Comparison of ENCODE assay signal across 1 fruit fly cellular context in genomic region chr3L:19024800-19025199, dm6.
TF ChIP-seq lines count a peak whose summit lies in the region.

No protein-coding gene starts in this region.

TF ChIP-seq in whole organism, embryonic, 481 proteins besides CTCF, POLR2A, EP300 and RAD21 (continued from another document and continues in another):
- TF ChIP-seq CG7928 (GFP tag; optimal IDR thresholded peaks at IDR 0.05; lab: Kevin White, UChicago) (no peak), CG2129 (GFP tag; IDR thresholded peaks at IDR 0.05; lab: Robert Waterston, UW; ENCODE audit: partially characterized antibody) (no peak), pita (GFP tag; optimal IDR thresholded peaks at IDR 0.05; lab: Kevin White, UChicago) (no peak), hbn (GFP tag; IDR thresholded peaks at IDR 0.05; lab: Robert Waterston, UW; ENCODE audit: partially characterized antibody) (no peak), pb (GFP tag; optimal IDR thresholded peaks at IDR 0.05; lab: Kevin White, UChicago) (peak; percentile 61), CG15696 (tag; optimal IDR thresholded peaks at IDR 0.05; lab: Kevin White, UChicago) (peak; percentile 61), CG17612 (GFP tag; IDR thresholded peaks at IDR 0.05; lab: Robert Waterston, UW) (no peak), Abd-B (GFP tag; optimal IDR thresholded peaks at IDR 0.05; lab: Kevin White, UChicago) (peak; percentile 51), CG10565 (GFP tag; optimal IDR thresholded peaks at IDR 0.05; lab: Kevin White, UChicago) (no peak), chinmo (GFP tag; IDR thresholded peaks at IDR 0.05; lab: Robert Waterston, UW; ENCODE audit: partially characterized antibody) (0 out of 4 replicates have a peak, but pooled peaks have one; percentile 43), Med (GFP tag; lab: Kevin White, UChicago) (peak; percentile 97), CG33557 (GFP tag; optimal IDR thresholded peaks at IDR 0.05; lab: Kevin White, UChicago) (peak; percentile 73), CG34422 (GFP tag; IDR thresholded peaks at IDR 0.05; lab: Robert Waterston, UW) (peak; percentile 83), CG3407 (GFP tag; optimal IDR thresholded peaks at IDR 0.05; lab: Kevin White, UChicago) (peak; percentile 44), CG33213 (GFP tag; optimal IDR thresholded peaks at IDR 0.05; lab: Kevin White, UChicago) (peak; percentile 25), twi (tag; optimal IDR thresholded peaks at IDR 0.05; lab: Kevin White, UChicago) (peak; percentile 55), H2.0 (GFP tag; IDR thresholded peaks at IDR 0.05; lab: Robert Waterston, UW) (peak; percentile 79), Taf1 (GFP tag; IDR thresholded peaks at IDR 0.05; lab: Robert Waterston, UW) (0 out of 2 replicates have a peak, but pooled peaks have one; percentile 13), CG3847 (GFP tag; IDR thresholded peaks at IDR 0.05; lab: Robert Waterston, UW) (peak; percentile 39; the same call in 1 of the 2 replicates), trem (tag; optimal IDR thresholded peaks at IDR 0.05; lab: Kevin White, UChicago) (peak; percentile 73), Side (GFP tag; optimal IDR thresholded peaks at IDR 0.05; lab: Kevin White, UChicago) (peak; percentile 71), CG9817 (tag; optimal IDR thresholded peaks at IDR 0.05; lab: Kevin White, UChicago) (peak; percentile 13), CG16813 (GFP tag; IDR thresholded peaks at IDR 0.05; lab: Robert Waterston, UW; ENCODE audit: partially characterized antibody) (no peak), CG6765 (GFP tag; optimal IDR thresholded peaks at IDR 0.05; lab: Kevin White, UChicago) (no peak), ato (GFP tag; IDR thresholded peaks at IDR 0.05; lab: Robert Waterston, UW; ENCODE audit: partially characterized antibody) (no peak), CG11398 (GFP tag; optimal IDR thresholded peaks at IDR 0.05; lab: Kevin White, UChicago) (peak; percentile 80), Nf-YC (tag; optimal IDR thresholded peaks at IDR 0.05; lab: Kevin White, UChicago) (peak; percentile 24), CG13624 (GFP tag; optimal IDR thresholded peaks at IDR 0.05; lab: Kevin White, UChicago) (peak; percentile 63), Atf3 (GFP tag; optimal IDR thresholded peaks at IDR 0.05; lab: Kevin White, UChicago) (peak; percentile 68), nerfin-2 (GFP tag; IDR thresholded peaks at IDR 0.05; lab: Robert Waterston, UW; ENCODE audit: partially characterized antibody) (no peak), Oli (tag; optimal IDR thresholded peaks at IDR 0.05; lab: Kevin White, UChicago) (peak; percentile 82), CG4328 (GFP tag; optimal IDR thresholded peaks at IDR 0.05; lab: Kevin White, UChicago) (peak; percentile 33), CG15601 (tag; optimal IDR thresholded peaks at IDR 0.05; lab: Kevin White, UChicago) (peak; percentile 83), CG5180 (GFP tag; optimal IDR thresholded peaks at IDR 0.05; lab: Kevin White, UChicago) (peak; percentile 54), E2f1 (GFP tag; IDR thresholded peaks at IDR 0.05; lab: Robert Waterston, UW) (peak; percentile 77), eve (GFP tag; optimal IDR thresholded peaks at IDR 0.05; lab: Kevin White, UChicago) (peak in 1 of 2 experiments; percentile 79), Nf-YA (GFP tag; IDR thresholded peaks at IDR 0.05; lab: Robert Waterston, UW) (0 out of 2 replicates have a peak, but pooled peaks have one; percentile 39), nmo (GFP tag; optimal IDR thresholded peaks at IDR 0.05; lab: Kevin White, UChicago) (peak; percentile 82), CG31441 (GFP tag; IDR thresholded peaks at IDR 0.05; lab: Robert Waterston, UW) (peak; percentile 88), CG1529 (GFP tag; optimal IDR thresholded peaks at IDR 0.05; lab: Kevin White, UChicago) (peak; percentile 72), CG4707 (GFP tag; optimal IDR thresholded peaks at IDR 0.05; lab: Kevin White, UChicago) (peak; percentile 63), MESR4 (GFP tag; optimal IDR thresholded peaks at IDR 0.05; lab: Kevin White, UChicago) (no peak), CG9727 (GFP tag; optimal IDR thresholded peaks at IDR 0.05; lab: Kevin White, UChicago) (peak; percentile 86), chm (GFP tag; IDR thresholded peaks at IDR 0.05; lab: Robert Waterston, UW) (peak; percentile 90), wdn (GFP tag; IDR thresholded peaks at IDR 0.05; lab: Robert Waterston, UW) (no peak), CG14014 (GFP tag; IDR thresholded peaks at IDR 0.05; lab: Robert Waterston, UW) (0 out of 2 replicates have a peak, but pooled peaks have one; percentile 32), Six4 (GFP tag; optimal IDR thresholded peaks at IDR 0.05; lab: Kevin White, UChicago) (peak; percentile 52), sqz (GFP tag; optimal IDR thresholded peaks at IDR 0.05; lab: Kevin White, UChicago) (peak; percentile 45), ap (GFP tag; IDR thresholded peaks at IDR 0.05; lab: Robert Waterston, UW) (peak; percentile 79), CG17361 (GFP tag; IDR thresholded peaks at IDR 0.05; lab: Robert Waterston, UW) (peak; percentile 86), gsb-n (tag; optimal IDR thresholded peaks at IDR 0.05; lab: Kevin White, UChicago) (peak; percentile 50), kah (GFP tag; optimal IDR thresholded peaks at IDR 0.05; lab: Kevin White, UChicago) (peak; percentile 47), Sox100B (GFP tag; optimal IDR thresholded peaks at IDR 0.05; lab: Kevin White, UChicago) (peak; percentile 62), CG12299 (tag; optimal IDR thresholded peaks at IDR 0.05; lab: Kevin White, UChicago) (peak; percentile 25), CG4617 (GFP tag; optimal IDR thresholded peaks at IDR 0.05; lab: Kevin White, UChicago; ENCODE audit: borderline replicate concordance) (peak; percentile 33), insv (GFP tag; optimal IDR thresholded peaks at IDR 0.05; lab: Kevin White, UChicago) (peak in 1 of 2 experiments; percentile 1), CG10321 (GFP tag; IDR thresholded peaks at IDR 0.05; lab: Robert Waterston, UW) (0 out of 2 replicates have a peak, but pooled peaks have one; percentile 13), MBD-R2 (GFP tag; IDR thresholded peaks at IDR 0.05; lab: Robert Waterston, UW) (peak; percentile 38; the same call in 1 of the 2 replicates), Rfx (GFP tag; IDR thresholded peaks at IDR 0.05; lab: Robert Waterston, UW) (peak; percentile 64), h (optimal IDR thresholded peaks at IDR 0.05; lab: Kevin White, UChicago) (no peak), bab2 (GFP tag; optimal IDR thresholded peaks at IDR 0.05; lab: Kevin White, UChicago) (peak; percentile 75), CG1792 (GFP tag; optimal IDR thresholded peaks at IDR 0.05; lab: Kevin White, UChicago) (peak; percentile 32), H15 (GFP tag; IDR thresholded peaks at IDR 0.05; lab: Robert Waterston, UW) (peak; percentile 82), br (optimal IDR thresholded peaks at IDR 0.05; lab: Kevin White, UChicago) (no peak), Ets65A (GFP tag; lab: Kevin White, UChicago) (peak; percentile 96), ken (GFP tag; IDR thresholded peaks at IDR 0.05; lab: Robert Waterston, UW) (peak; percentile 68; the same call in 2 of the 3 replicates), Chrac-16 (GFP tag; optimal IDR thresholded peaks at IDR 0.05; lab: Kevin White, UChicago) (peak; percentile 76), CG2202 (tag; optimal IDR thresholded peaks at IDR 0.05; lab: Kevin White, UChicago) (peak; percentile 70), ftz-f1 (GFP tag; optimal IDR thresholded peaks at IDR 0.05; lab: Kevin White, UChicago) (no peak), onecut (GFP tag; IDR thresholded peaks at IDR 0.05; lab: Robert Waterston, UW) (no peak; the same call in none of the 2 replicates), NK7.1 (GFP tag; optimal IDR thresholded peaks at IDR 0.05; lab: Kevin White, UChicago) (peak; percentile 61), CG31365 (tag; optimal IDR thresholded peaks at IDR 0.05; lab: Kevin White, UChicago) (no peak), sug (tag; optimal IDR thresholded peaks at IDR 0.05; lab: Kevin White, UChicago) (peak; percentile 21), CG43689 (GFP tag; IDR thresholded peaks at IDR 0.05; lab: Robert Waterston, UW) (no peak), disco-r (GFP tag; optimal IDR thresholded peaks at IDR 0.05; lab: Kevin White, UChicago) (peak; percentile 2), inv (GFP tag; IDR thresholded peaks at IDR 0.05; lab: Robert Waterston, UW; ENCODE audit: partially characterized antibody) (no peak), vfl (GFP tag; optimal IDR thresholded peaks at IDR 0.05; lab: Kevin White, UChicago) (no peak), CG1603 (tag; optimal IDR thresholded peaks at IDR 0.05; lab: Kevin White, UChicago) (peak; percentile 38), dati (GFP tag; IDR thresholded peaks at IDR 0.05; lab: Robert Waterston, UW) (peak; percentile 66; the same call in 1 of the 2 replicates), CG13123 (GFP tag; optimal IDR thresholded peaks at IDR 0.05; lab: Kevin White, UChicago) (peak; percentile 23), CG5953 (GFP tag; IDR thresholded peaks at IDR 0.05; lab: Robert Waterston, UW) (peak; percentile 54; the same call in 1 of the 2 replicates), az2 (GFP tag; optimal IDR thresholded peaks at IDR 0.05; lab: Kevin White, UChicago) (peak; percentile 83), CG7556 (GFP tag; optimal IDR thresholded peaks at IDR 0.05; lab: Kevin White, UChicago) (peak; percentile 71), CG4854 (GFP tag; optimal IDR thresholded peaks at IDR 0.05; lab: Kevin White, UChicago) (no peak), Dll (GFP tag; IDR thresholded peaks at IDR 0.05; lab: Robert Waterston, UW; ENCODE audit: partially characterized antibody) (no peak), CG7357 (GFP tag; IDR thresholded peaks at IDR 0.05; lab: Robert Waterston, UW) (peak; percentile 59; the same call in 1 of the 3 replicates), esg (GFP tag; conservative IDR thresholded peaks at IDR 0.05; lab: Robert Waterston, UW) (peak; percentile 75), Ssrp (tag; optimal IDR thresholded peaks at IDR 0.05; lab: Kevin White, UChicago) (peak; percentile 75), CG17802 (tag; optimal IDR thresholded peaks at IDR 0.05; lab: Kevin White, UChicago) (peak; percentile 56), CG4820 (GFP tag; optimal IDR thresholded peaks at IDR 0.05; lab: Kevin White, UChicago) (peak; percentile 89), CG6175 (GFP tag; IDR thresholded peaks at IDR 0.05; lab: Robert Waterston, UW) (no peak), CG12104 (GFP tag; optimal IDR thresholded peaks at IDR 0.05; lab: Kevin White, UChicago) (peak; percentile 55), tin (GFP tag; optimal IDR thresholded peaks at IDR 0.05; lab: Kevin White, UChicago) (peak; percentile 77), CG8290 (GFP tag; optimal IDR thresholded peaks at IDR 0.05; lab: Kevin White, UChicago) (peak; percentile 52), CG8290 (tag; optimal IDR thresholded peaks at IDR 0.05; lab: Kevin White, UChicago) (peak; percentile 21 to 31), CG34224 (GFP tag; IDR thresholded peaks at IDR 0.05; lab: Robert Waterston, UW; ENCODE audit: partially characterized antibody) (no peak), ase (GFP tag; IDR thresholded peaks at IDR 0.05; lab: Robert Waterston, UW) (peak; percentile 79), gcm2 (GFP tag; optimal IDR thresholded peaks at IDR 0.05; lab: Kevin White, UChicago) (peak; percentile 76), CG3995 (GFP tag; optimal IDR thresholded peaks at IDR 0.05; lab: Kevin White, UChicago) (no peak), tup (GFP tag; optimal IDR thresholded peaks at IDR 0.05; lab: Kevin White, UChicago) (peak; percentile 50), CG18764 (GFP tag; optimal IDR thresholded peaks at IDR 0.05; lab: Kevin White, UChicago) (peak; percentile 54), E2f2 (GFP tag; IDR thresholded peaks at IDR 0.05; lab: Robert Waterston, UW) (peak; percentile 50; the same call in 1 of the 2 replicates), CG10462 (GFP tag; optimal IDR thresholded peaks at IDR 0.05; lab: Kevin White, UChicago) (peak; percentile 57), stwl (tag; optimal IDR thresholded peaks at IDR 0.05; lab: Kevin White, UChicago) (no peak), danr (GFP tag; IDR thresholded peaks at IDR 0.05; lab: Robert Waterston, UW) (0 out of 2 replicates have a peak, but pooled peaks have one; percentile 24), CG15514 (GFP tag; optimal IDR thresholded peaks at IDR 0.05; lab: Kevin White, UChicago) (peak; percentile 23), zen2 (GFP tag; IDR thresholded peaks at IDR 0.05; lab: Robert Waterston, UW; ENCODE audit: partially characterized antibody) (no peak), zfh1 (GFP tag; IDR thresholded peaks at IDR 0.05; lab: Robert Waterston, UW) (peak; percentile 93), Vsx1 (GFP tag; optimal IDR thresholded peaks at IDR 0.05; lab: Kevin White, UChicago) (peak; percentile 28), abd-A (tag; optimal IDR thresholded peaks at IDR 0.05; lab: Kevin White, UChicago) (no peak), chif (GFP tag; optimal IDR thresholded peaks at IDR 0.05; lab: Kevin White, UChicago) (peak; percentile 74 to 86), Optix (GFP tag; IDR thresholded peaks at IDR 0.05; lab: Robert Waterston, UW) (peak; percentile 83), Hr3 (GFP tag; optimal IDR thresholded peaks at IDR 0.05; lab: Kevin White, UChicago) (peak; percentile 71), sna (GFP tag; IDR thresholded peaks at IDR 0.05; lab: Robert Waterston, UW; ENCODE audit: partially characterized antibody) (no peak), Antp (GFP tag; optimal IDR thresholded peaks at IDR 0.05; lab: Kevin White, UChicago) (peak; percentile 57), Dref (GFP tag; IDR thresholded peaks at IDR 0.05; lab: Robert Waterston, UW) (no peak), otp (GFP tag; IDR thresholded peaks at IDR 0.05; lab: Robert Waterston, UW) (peak; percentile 87), Scr (GFP tag; IDR thresholded peaks at IDR 0.05; lab: Robert Waterston, UW; ENCODE audit: partially characterized antibody) (no peak), CG31388 (GFP tag; optimal IDR thresholded peaks at IDR 0.05; lab: Kevin White, UChicago) (no peak), CG12659 (GFP tag; optimal IDR thresholded peaks at IDR 0.05; lab: Kevin White, UChicago) (peak; percentile 61), CHES-1-like (GFP tag; optimal IDR thresholded peaks at IDR 0.05; lab: Kevin White, UChicago) (peak; percentile 41), Doc3 (GFP tag; IDR thresholded peaks at IDR 0.05; lab: Robert Waterston, UW; ENCODE audit: partially characterized antibody) (no peak), usp (GFP tag; optimal IDR thresholded peaks at IDR 0.05; lab: Kevin White, UChicago) (no peak), Doc2 (GFP tag; IDR thresholded peaks at IDR 0.05; lab: Robert Waterston, UW) (0 out of 2 replicates have a peak, but pooled peaks have one; percentile 12), CoRest (tag; optimal IDR thresholded peaks at IDR 0.05; lab: Kevin White, UChicago) (peak; percentile 79), Lpt (GFP tag; optimal IDR thresholded peaks at IDR 0.05; lab: Kevin White, UChicago) (no peak), pros (GFP tag; optimal IDR thresholded peaks at IDR 0.05; lab: Kevin White, UChicago) (no peak), HLH3B (GFP tag; IDR thresholded peaks at IDR 0.05; lab: Robert Waterston, UW) (peak; percentile 83)
